Worm (Caenorhabditis elegans) whole organism, young adult: ENCODE measurements around the gene F46H5.5.

ENCODE experiments used
- F39B2.1 ChIP-seq: fragments of 200-800 bp; sonication (Bioruptor generic); IDR thresholded peaks from 2 replicates; pipeline ENCODE4 v1.3.6; 2022; ENCODE audit warnings: missing genetic modification reagents, missing genetic modification characterization, missing compliant biosample characterization
- ama-1 ChIP-seq, 3 experiments: fragments of 150-350 bp in 1 of 3; sonication (generic microtip) in 2 of 3; optimal IDR thresholded peaks; 2 replicates each; lab custom pipeline; 2014 to 2018; ENCODE audit warnings: missing biosample characterization in 2 of 3, missing genetic modification characterization in 2 of 3, missing genetic modification reagents in 2 of 3
- ceh-27 ChIP-seq: fragments of 200-800 bp; sonication (Bioruptor generic); optimal IDR thresholded peaks from 2 replicates; lab custom pipeline; 2018; ENCODE audit warnings: mild to moderate bottlenecking, missing genetic modification characterization, moderate library complexity, missing compliant biosample characterization
- efl-1 ChIP-seq: fragments of 150-350 bp; optimal IDR thresholded peaks from 2 replicates; lab custom pipeline; 2014; ENCODE audit warnings: missing biosample characterization, missing genetic modification reagents, missing genetic modification characterization
- ekl-4 ChIP-seq: fragments of 200-800 bp; sonication (Bioruptor generic); IDR thresholded peaks from 2 replicates; pipeline ENCODE4 v1.3.6; 2022; ENCODE audit warnings: missing genetic modification reagents, missing genetic modification characterization, missing compliant biosample characterization
- sea-2 ChIP-seq: fragments of 200-800 bp; sonication (Bioruptor generic); IDR thresholded peaks from 2 replicates; pipeline ENCODE4 v1.3.6; 2022; ENCODE audit warnings: missing genetic modification characterization, missing compliant biosample characterization
- ztf-28 ChIP-seq: fragments of 200-800 bp; sonication (Bioruptor generic); IDR thresholded peaks from 2 replicates; pipeline ENCODE4 v1.3.6; 2022; ENCODE audit warnings: missing genetic modification reagents, missing genetic modification characterization, missing compliant biosample characterization

- TF ChIP-seq ekl-4 (GFP tag; lab: Robert Waterston, UW) (no peak), efl-1 (GFP tag; lab: Kevin White, UChicago) (no peak), ama-1 (optimal IDR thresholded peaks at IDR 0.05; lab: Kevin White, UChicago) (no peak), ama-1 (GFP tag; optimal IDR thresholded peaks at IDR 0.05; lab: Kevin White, UChicago) (no peak), F39B2.1 (GFP tag; lab: Robert Waterston, UW) (no peak), ceh-27 (GFP tag; lab: Kevin White, UChicago) (no peak), ztf-28 (GFP tag; lab: Robert Waterston, UW) (no peak), sea-2 (GFP tag; lab: Robert Waterston, UW) (no peak)
Observed at ce11 chrX:7269379-7269778, 12.6 kb upstream of the F46H5.5 start, which contains the start of gene grd-7.
